Fruit fly (Drosophila melanogaster): ENCODE results near the gene GstD11.

DNA sequence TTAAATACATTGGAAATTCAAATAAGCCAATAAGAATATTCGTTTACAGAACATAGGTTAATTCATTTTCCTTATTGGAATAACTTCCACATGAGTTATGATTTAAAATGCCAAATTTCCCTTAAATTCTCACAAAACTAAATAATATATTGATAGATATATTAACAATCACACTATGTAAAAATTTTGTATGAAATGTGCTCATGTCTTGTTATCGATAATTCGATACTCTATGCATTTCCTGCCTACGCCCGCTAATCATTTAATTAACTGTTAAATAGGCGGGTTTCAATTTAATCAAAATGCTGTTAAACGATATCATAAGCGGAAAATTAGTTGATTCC, 43.1 kb downstream of the GstD11 start, which contains the start of gene NANS:
- no peak for TF ChIP-seq insv (optimal IDR thresholded peaks at IDR 0.05)
- TF ChIP-seq psq (optimal IDR thresholded peaks at IDR 0.05): no peak
- no peak for TF ChIP-seq ttk (optimal IDR thresholded peaks at IDR 0.05)
- TF ChIP-seq Myc (optimal IDR thresholded peaks at IDR 0.05): no peak
- no peak for TF ChIP-seq h (optimal IDR thresholded peaks at IDR 0.05)

Data from Kc167 (cell line).